Fruit fly (Drosophila melanogaster) whole organism, pupa: ENCODE results near the gene egh.
A peak's percentile ranks its signal among the peaks of the same experiment; 100 is the strongest.

Experiments
- CG10348 ChIP-seq: fragments of 200-800 bp; sonication (Bioruptor generic); IDR thresholded peaks from 2 replicates; pipeline ENCODE4 v1.3.6; 2022; ENCODE audit warnings: missing biosample characterization, missing genetic modification characterization
- CG12605 ChIP-seq: fragments of 200-800 bp; sonication (Bioruptor generic); IDR thresholded peaks from 2 replicates; pipeline ENCODE4 v1.3.6; 2022; ENCODE audit warnings: missing biosample characterization, missing genetic modification characterization
- CG13204 ChIP-seq: fragments of 200-800 bp; sonication (Bioruptor generic); optimal IDR thresholded peaks from 2 replicates; lab custom pipeline; 2018; ENCODE audit warnings: missing biosample characterization, mild to moderate bottlenecking, missing genetic modification characterization, moderate library complexity
- CG14655 ChIP-seq: fragments of 200-800 bp; sonication (Bioruptor generic); optimal IDR thresholded peaks from 3 replicates; lab custom pipeline; 2017; ENCODE audit warnings: mild to moderate bottlenecking, missing biosample characterization, missing genetic modification reagents, missing genetic modification characterization
- CG15710 ChIP-seq: fragments of 200-800 bp; sonication (Bioruptor generic); optimal IDR thresholded peaks from 2 replicates; lab custom pipeline; 2018; ENCODE audit warnings: missing biosample characterization, mild to moderate bottlenecking, missing genetic modification characterization, moderate library complexity
- CG17806 ChIP-seq: fragments of 200-800 bp; sonication (Bioruptor generic); optimal IDR thresholded peaks from 2 replicates; lab custom pipeline; 2018; ENCODE audit warnings: missing biosample characterization, mild to moderate bottlenecking, missing genetic modification characterization, moderate library complexity
- CG32121 ChIP-seq: fragments of 200-800 bp; sonication (Bioruptor generic); IDR thresholded peaks from 2 replicates; pipeline ENCODE4 v1.3.6; 2022; ENCODE audit warnings: missing biosample characterization, missing genetic modification characterization
- CG34367 ChIP-seq: fragments of 200-800 bp; sonication (Bioruptor generic); optimal IDR thresholded peaks from 2 replicates; lab custom pipeline; 2018; ENCODE audit warnings: missing biosample characterization, mild to moderate bottlenecking, missing genetic modification characterization
- CG4496 ChIP-seq: fragments of 200-800 bp; sonication (Bioruptor generic); IDR thresholded peaks from 3 replicates; pipeline ENCODE4 v1.3.6; 2022; ENCODE audit warnings: missing biosample characterization, missing genetic modification characterization
- CG8159 ChIP-seq: fragments of 200-800 bp; sonication (Bioruptor generic); optimal IDR thresholded peaks from 3 replicates; lab custom pipeline; 2018; ENCODE audit warnings: missing biosample characterization, mild to moderate bottlenecking, missing genetic modification characterization, moderate library complexity
- CG8301 ChIP-seq: fragments of 200-800 bp; sonication (Bioruptor generic); optimal IDR thresholded peaks from 2 replicates; lab custom pipeline; 2018; ENCODE audit warnings: missing biosample characterization, mild to moderate bottlenecking, missing genetic modification characterization
- D1 ChIP-seq: fragments of 200-800 bp; sonication (Bioruptor generic); optimal IDR thresholded peaks from 2 replicates; lab custom pipeline; 2018; ENCODE audit warnings: missing biosample characterization, mild to moderate bottlenecking, missing genetic modification characterization, moderate library complexity
- EcR ChIP-seq: fragments of 200-800 bp; sonication (Bioruptor generic); optimal IDR thresholded peaks from 3 replicates; lab custom pipeline; 2019; ENCODE audit warnings: missing biosample characterization, missing genetic modification characterization, mild to moderate bottlenecking, moderate library complexity, missing genetic modification reagents
- Ets98B ChIP-seq: fragments of 200-800 bp; sonication (Bioruptor generic); IDR thresholded peaks from 2 replicates; pipeline ENCODE4 v1.3.6; 2022; ENCODE audit warnings: missing biosample characterization, missing genetic modification characterization
- Pif1A ChIP-seq: fragments of 200-800 bp; sonication (Bioruptor generic); optimal IDR thresholded peaks from 3 replicates; lab custom pipeline; 2016; ENCODE audit warnings: missing biosample characterization, missing genetic modification characterization
- Pif1B ChIP-seq: fragments of 200-800 bp; sonication (Bioruptor generic); optimal IDR thresholded peaks from 3 replicates; lab custom pipeline; 2016; ENCODE audit warnings: missing biosample characterization, missing genetic modification characterization
- Snoo ChIP-seq: fragments of 200-800 bp; sonication (Bioruptor generic); optimal IDR thresholded peaks from 3 replicates; lab custom pipeline; 2017; ENCODE audit warnings: missing biosample characterization, mild to moderate bottlenecking, missing genetic modification characterization, inconsistent platforms
- fd96Ca ChIP-seq: fragments of 200-800 bp; sonication (Bioruptor generic); IDR thresholded peaks from 3 replicates; pipeline ENCODE4 v1.3.6; 2022; ENCODE audit warnings: missing biosample characterization, missing genetic modification characterization
- gl ChIP-seq: fragments of 200-800 bp; sonication (Bioruptor generic); optimal IDR thresholded peaks from 2 replicates; lab custom pipeline; 2018; ENCODE audit warnings: missing biosample characterization, mild to moderate bottlenecking, missing genetic modification characterization
- rn ChIP-seq: fragments of 200-800 bp; sonication (Bioruptor generic); IDR thresholded peaks from 2 replicates; pipeline ENCODE4 v1.3.6; 2022; ENCODE audit warnings: missing biosample characterization, missing genetic modification characterization

egh gene

DNA sequence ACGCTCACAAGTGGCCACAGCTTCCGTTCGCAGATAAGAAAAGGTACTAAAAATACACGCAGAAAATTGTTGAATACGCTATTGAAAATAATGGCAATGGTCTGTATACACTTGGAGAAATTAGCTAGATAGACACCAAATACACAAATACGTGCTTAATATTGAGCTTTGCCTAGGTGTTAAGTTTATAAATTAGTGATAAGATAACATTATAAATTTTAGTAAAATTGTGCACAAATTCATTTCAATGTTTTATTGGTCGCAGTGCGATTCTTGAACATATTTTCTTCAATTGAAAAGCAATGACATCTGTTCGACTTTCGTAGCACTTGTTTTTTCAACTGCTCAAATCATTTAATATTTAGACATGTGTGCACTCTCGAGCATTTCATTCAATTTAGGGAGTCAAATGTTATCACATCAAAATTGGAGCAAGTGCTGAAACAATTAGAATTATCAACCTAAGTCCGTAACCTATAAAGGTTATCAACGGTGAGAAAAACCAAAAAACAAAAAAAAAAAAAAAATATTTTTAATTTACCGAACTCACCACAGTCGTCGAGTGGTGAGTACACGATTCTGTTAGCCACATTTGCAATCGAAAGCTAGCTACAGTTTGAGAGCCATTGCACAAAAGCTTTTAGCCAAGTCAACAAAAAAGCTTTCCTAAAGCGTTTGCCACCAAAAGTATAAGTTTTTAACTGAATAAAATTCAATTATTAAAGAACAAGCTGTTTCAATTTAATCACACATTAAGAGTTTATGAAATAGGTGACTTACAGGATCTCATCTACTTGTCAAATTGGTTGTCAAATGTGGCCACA lies 41.4 kb upstream of the egh start:
- TF ChIP-seq CG8159 (tag; lab: Kevin White, UChicago) (no peak), CG12605 (GFP tag; lab: Robert Waterston, UW) (no peak)

DNA sequence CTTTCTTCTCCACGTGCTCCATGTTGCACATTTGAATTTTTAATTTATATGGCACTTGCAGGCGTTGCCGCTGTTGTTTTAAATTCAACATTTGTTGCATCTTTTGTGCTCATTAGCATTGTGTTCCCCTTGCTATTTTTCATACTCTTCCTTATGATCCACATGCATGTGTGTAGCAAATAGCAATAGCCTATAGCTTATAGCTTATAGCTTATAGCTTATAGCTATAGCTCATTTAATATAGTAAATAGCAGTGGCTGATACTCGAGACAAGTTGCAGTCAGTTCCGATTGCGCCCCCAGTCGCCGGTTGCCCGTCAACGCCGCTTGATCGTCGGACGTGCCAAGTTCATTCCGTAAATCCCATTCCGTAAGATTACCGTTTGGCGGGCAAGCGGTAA lies 36.4 kb upstream of the egh start, which contains the start of gene Pdfr:
Pdfr (plus strand) TSS at position 301 of the 400 bp plus-strand sequence.
- no peak for TF ChIP-seq CG15710 (tag; lab: Kevin White, UChicago)
- no peak for TF ChIP-seq CG17806

DNA sequence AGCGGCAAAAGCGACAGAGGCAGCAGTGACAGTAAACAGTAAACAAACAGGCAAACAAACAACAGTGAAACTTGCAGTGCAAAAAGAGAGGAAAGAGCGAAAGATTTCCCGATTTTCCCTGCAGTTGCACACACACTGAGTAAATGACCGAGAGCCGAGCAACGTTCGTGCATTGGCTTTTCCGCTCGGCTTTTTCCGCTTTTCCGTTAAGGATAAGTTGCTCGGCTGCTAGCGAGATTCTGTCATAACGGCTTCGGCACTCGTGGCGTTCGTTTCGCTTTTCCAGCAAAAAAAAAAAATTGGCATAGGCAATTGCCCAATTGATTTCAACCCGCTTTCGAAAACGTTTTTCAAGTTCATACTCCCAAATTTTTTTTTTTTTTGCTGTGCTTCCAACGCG lies 34.4 kb upstream of the egh start:
- TF ChIP-seq gl (tag; lab: Kevin White, UChicago) = no peak
- no peak for TF ChIP-seq rn (GFP tag; lab: Robert Waterston, UW)
- no peak for TF ChIP-seq CG14655 (GFP tag; lab: Kevin White, UChicago)
- TF ChIP-seq CG8301 (tag; lab: Kevin White, UChicago) = no peak
- no peak for TF ChIP-seq Ets98B (GFP tag; lab: Robert Waterston, UW)
- no peak for TF ChIP-seq CG12605 (GFP tag; lab: Robert Waterston, UW)
- no peak for TF ChIP-seq Pif1B (GFP tag; lab: Kevin White, UChicago)
- TF ChIP-seq Snoo = no peak
- TF ChIP-seq CG32121 (GFP tag; lab: Robert Waterston, UW) = no peak
- TF ChIP-seq CG17806 = no peak
- TF ChIP-seq fd96Ca (GFP tag; lab: Robert Waterston, UW) = no peak
- TF ChIP-seq CG10348 (GFP tag; lab: Robert Waterston, UW) = no peak
- no peak for TF ChIP-seq CG15710 (tag; lab: Kevin White, UChicago)
- no peak for TF ChIP-seq Pif1A
- TF ChIP-seq CG4496 = no peak
- no peak for TF ChIP-seq CG13204 (GFP tag; lab: Kevin White, UChicago)
- TF ChIP-seq CG34367 (tag; lab: Kevin White, UChicago) = no peak
- no peak for TF ChIP-seq CG8159 (tag; lab: Kevin White, UChicago)
- no peak for TF ChIP-seq EcR (GFP tag; lab: Kevin White, UChicago)
- TF ChIP-seq D1 (tag; lab: Kevin White, UChicago) = no peak
- TF ChIP-seq, all 21 proteins: peak for 0

DNA sequence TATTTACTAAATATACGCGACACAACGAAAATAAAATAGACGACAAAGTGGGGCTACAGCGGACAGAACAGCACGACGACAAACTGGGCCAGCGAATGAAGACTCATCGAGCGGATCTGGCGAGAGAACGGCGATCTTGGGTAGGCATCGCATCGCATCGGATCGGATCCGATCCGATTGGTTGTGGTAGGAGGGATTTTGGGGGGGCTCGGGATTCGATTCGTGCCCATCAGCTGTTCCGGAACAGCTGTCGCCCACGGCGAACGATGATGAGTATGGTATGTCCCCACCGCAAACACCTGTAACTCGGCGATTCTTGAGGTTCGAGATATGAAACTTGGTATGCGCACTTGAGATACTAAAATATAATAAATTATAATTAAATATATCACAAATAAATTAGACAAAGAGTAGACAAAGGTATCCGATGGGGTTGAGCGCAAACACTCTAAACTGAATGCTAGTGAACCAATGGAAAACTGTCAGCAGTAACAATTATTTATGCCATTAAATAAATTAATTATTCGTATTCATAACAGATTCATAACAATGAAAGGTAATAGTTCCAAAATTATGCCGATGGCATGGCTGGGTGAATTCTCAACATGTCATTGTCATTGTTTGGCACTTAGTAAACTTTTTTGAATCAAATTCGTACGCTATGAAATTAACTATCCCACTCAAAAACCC lies 7.8 kb upstream of the egh start, which contains the start of the genes Vha36-3 and AANATL7:
Vha36-3 (minus strand) TSS at position 242 of the 690 bp plus-strand sequence.
AANATL7 (plus strand) TSS at position 640 of the 690 bp plus-strand sequence.
- TF ChIP-seq CG14655 (GFP tag; lab: Kevin White, UChicago) = no peak
- TF ChIP-seq rn (GFP tag; lab: Robert Waterston, UW) = no peak
- no peak for TF ChIP-seq Pif1B (GFP tag; lab: Kevin White, UChicago)
- TF ChIP-seq Snoo = no peak
- TF ChIP-seq CG34367 (tag; lab: Kevin White, UChicago) = no peak
- no peak for TF ChIP-seq CG8301 (tag; lab: Kevin White, UChicago)
- TF ChIP-seq, all 21 proteins: peak for 0

DNA sequence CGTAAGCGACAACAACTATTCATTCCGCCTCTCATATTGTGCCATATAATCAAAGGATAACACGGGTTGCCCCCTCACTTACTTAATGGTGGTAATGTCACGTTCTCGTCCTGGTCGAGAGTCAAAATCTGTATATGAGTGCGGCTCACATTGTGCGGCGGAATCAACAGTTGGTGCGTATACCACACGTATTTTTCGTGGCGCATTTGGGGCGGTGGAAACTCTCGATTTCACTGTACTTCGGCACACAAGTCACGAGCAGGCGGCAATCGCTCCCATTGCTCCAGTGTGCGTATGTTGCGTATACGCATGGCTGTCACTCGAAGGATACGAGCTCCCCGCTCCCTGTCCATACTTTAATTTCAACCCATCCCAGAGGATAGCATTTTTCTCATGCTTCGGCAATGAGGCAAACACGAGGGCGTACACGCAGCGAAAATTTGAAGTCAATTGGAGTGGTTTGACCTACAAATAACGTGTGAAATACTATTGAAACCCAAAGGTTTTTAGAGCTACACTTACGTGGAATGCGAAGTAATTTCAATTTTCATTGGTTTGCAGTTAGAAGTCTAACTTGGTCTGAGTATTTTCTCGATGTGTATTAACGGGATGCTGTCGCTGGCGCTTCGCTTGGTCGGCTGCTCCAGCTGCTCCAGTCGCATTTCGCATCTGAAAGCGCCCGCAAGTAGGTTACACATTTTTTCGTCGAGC lies 6.4 kb upstream of the egh start:
- TF ChIP-seq CG17806 = peak; percentile 14
- TF ChIP-seq CG4496 = peak; percentile 71
- peak; percentile 47 for TF ChIP-seq Pif1A
- TF ChIP-seq fd96Ca (GFP tag; lab: Robert Waterston, UW) = peak; percentile 67
- TF ChIP-seq CG13204 (GFP tag; lab: Kevin White, UChicago) = no peak
- TF ChIP-seq EcR (GFP tag; lab: Kevin White, UChicago) = no peak
- TF ChIP-seq CG32121 (GFP tag; lab: Robert Waterston, UW) = peak; percentile 76
- TF ChIP-seq CG8159 (tag; lab: Kevin White, UChicago) = peak; percentile 21
- peak; percentile 26 for TF ChIP-seq CG8301 (tag; lab: Kevin White, UChicago)
- peak; percentile 43; the same call in 1 of the 2 replicates for TF ChIP-seq Ets98B (GFP tag; lab: Robert Waterston, UW)
- TF ChIP-seq CG12605 (GFP tag; lab: Robert Waterston, UW) = no peak
- TF ChIP-seq, all 21 proteins: peak for 8

DNA sequence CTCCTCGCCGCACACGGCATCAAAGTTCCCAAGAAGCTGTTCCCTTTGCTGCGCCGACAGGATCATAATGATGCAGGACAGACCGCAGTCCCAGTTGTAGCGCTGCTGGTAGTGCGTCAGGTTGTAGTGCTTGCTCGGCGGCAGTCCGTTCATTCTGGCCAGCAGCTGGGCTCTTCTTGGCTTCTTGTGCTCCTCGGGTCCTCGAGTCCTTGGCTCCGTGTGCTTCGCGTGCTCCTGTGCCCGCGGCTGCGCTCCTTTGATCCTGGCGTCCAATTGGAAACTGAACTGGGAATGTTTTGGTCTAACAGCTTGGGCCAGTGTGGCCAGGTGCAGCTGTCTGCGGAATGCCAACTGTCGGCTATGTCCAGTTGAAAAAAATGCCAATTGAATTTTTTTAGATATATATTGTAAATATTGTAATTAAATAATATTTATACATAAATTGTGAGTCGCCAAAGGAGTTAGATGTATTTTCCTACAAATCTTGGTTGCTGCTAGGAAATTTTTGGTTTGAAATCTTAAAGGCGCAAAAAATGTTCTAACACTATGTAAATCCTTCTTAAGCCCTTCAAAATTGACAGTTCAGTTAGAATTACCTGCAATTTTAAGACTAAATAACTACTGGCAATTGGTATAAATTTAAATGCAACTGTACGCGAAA lies 3.1 kb upstream of the egh start, which contains the start of gene CG13760:
CG13760 (minus strand) TSS at position 645 of the 661 bp plus-strand sequence.
- no peak for TF ChIP-seq CG8159 (tag; lab: Kevin White, UChicago)
- no peak for TF ChIP-seq CG32121 (GFP tag; lab: Robert Waterston, UW)
